Worm (Caenorhabditis elegans) whole organism, L4 larva: ENCODE results near the gene mecr-1.

Experiments used
- nhr-42 ChIP-seq: fragments of 200-800 bp; sonication (Bioruptor generic); IDR thresholded peaks from 2 replicates; pipeline ENCODE4 v1.3.6; 2022; ENCODE audit warnings: missing genetic modification characterization, missing compliant biosample characterization
- unc-62 ChIP-seq, 3 experiments: fragments of 150-350 bp in 1 of 3; sonication (generic microtip); optimal IDR thresholded peaks in 2 of 3; peaks in 1 of 3; 1 replicate in 1 of 3; 2 replicates in 2 of 3; lab custom pipeline; 2014 to 2017; ENCODE audit warnings: missing biosample characterization in 3 of 3, missing genetic modification characterization in 3 of 3, missing genetic modification reagents in 3 of 3, missing genotype in 1 of 3
- zag-1 ChIP-seq: fragments of 150-350 bp; optimal IDR thresholded peaks from 2 replicates; lab custom pipeline; 2014; ENCODE audit warnings: missing biosample characterization, missing genetic modification characterization

Gene mecr-1

ce11 chrII:13139573-13139972 is 47.5 kb downstream of the mecr-1 start:
- TF ChIP-seq unc-62 (GFP tag; optimal IDR thresholded peaks at IDR 0.05 in 1 of 2; lab: Kevin White, UChicago) (peak in 1 of 2 experiments; percentile 68), unc-62 (tag; optimal IDR thresholded peaks at IDR 0.05; lab: Kevin White, UChicago) (no peak), nhr-42 (0 out of 2 replicates have a peak, but pooled peaks have one; percentile 7), zag-1 (tag; lab: Kevin White, UChicago) (no peak)
